Worm (Caenorhabditis elegans): Measurements from ENCODE around the gene K07H8.5.

K07H8.5 gene

ce11 chrIV:8236502-8236901, 31.6 kb upstream of the K07H8.5 start, which contains the start of gene nhr-66:
Gene nhr-66 (minus strand): TSS chrIV:8236602.
- TF ChIP-seq Y79H2A.3 (GFP tag; conservative IDR thresholded peaks at IDR 0.05) (no peak), sdz-38 (tag; optimal IDR thresholded peaks at IDR 0.05) (no peak), tlf-1 (GFP tag; optimal IDR thresholded peaks at IDR 0.05) (no peak), ceh-100 (GFP tag; IDR thresholded peaks at IDR 0.05) (no peak), zfh-2 (GFP tag; conservative IDR thresholded peaks at IDR 0.05) (no peak), Y95B8A.8 (GFP tag; IDR thresholded peaks at IDR 0.05) (no peak), lir-1 (GFP tag; conservative IDR thresholded peaks at IDR 0.05) (no peak), ceh-79 (tag; optimal IDR thresholded peaks at IDR 0.05) (no peak), tbx-9 (tag; optimal IDR thresholded peaks at IDR 0.05; ENCODE audit: borderline replicate concordance) (no peak), ZK185.1 (tag; optimal IDR thresholded peaks at IDR 0.05; ENCODE audit: poor library complexity, severe bottlenecking) (no peak), die-1 (tag; optimal IDR thresholded peaks at IDR 0.05) (no peak), dpl-1 (GFP tag; optimal IDR thresholded peaks at IDR 0.05) (no peak)

DNA sequence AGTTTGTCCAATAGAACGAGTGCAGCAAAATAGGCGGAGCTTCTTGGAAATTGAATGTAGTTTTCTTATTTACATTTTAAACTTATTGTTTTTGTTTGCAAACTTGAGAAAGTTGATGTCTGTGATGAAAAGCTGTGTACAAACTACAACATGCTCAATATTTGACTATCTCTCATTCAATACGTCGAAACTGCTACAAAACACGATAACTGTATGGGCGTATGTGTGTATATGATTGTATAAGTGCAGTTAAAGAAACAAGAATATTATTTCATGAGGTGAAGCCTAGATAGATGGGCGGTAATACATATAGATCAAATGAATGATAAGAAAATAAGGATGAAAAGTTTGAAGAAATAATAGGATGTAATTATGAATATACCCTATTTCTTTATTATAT, 28.5 kb upstream of the K07H8.5 start:
- TF ChIP-seq snpc-4 (GFP tag; optimal IDR thresholded peaks at IDR 0.05) (no peak), snpc-4 (tag; optimal IDR thresholded peaks at IDR 0.05) (no peak), ekl-4 (GFP tag; IDR thresholded peaks at IDR 0.05) (no peak), lir-1 (GFP tag; conservative IDR thresholded peaks at IDR 0.05) (no peak), nhr-179 (tag; optimal IDR thresholded peaks at IDR 0.05) (no peak), somi-1 (GFP tag; optimal IDR thresholded peaks at IDR 0.05) (no peak), tbx-9 (tag; optimal IDR thresholded peaks at IDR 0.05; ENCODE audit: borderline replicate concordance) (no peak), Y53F4B.3 (GFP tag; IDR thresholded peaks at IDR 0.05) (no peak), F39B2.1 (GFP tag; IDR thresholded peaks at IDR 0.05) (no peak), ztf-6 (GFP tag; IDR thresholded peaks at IDR 0.05) (no peak)

DNA sequence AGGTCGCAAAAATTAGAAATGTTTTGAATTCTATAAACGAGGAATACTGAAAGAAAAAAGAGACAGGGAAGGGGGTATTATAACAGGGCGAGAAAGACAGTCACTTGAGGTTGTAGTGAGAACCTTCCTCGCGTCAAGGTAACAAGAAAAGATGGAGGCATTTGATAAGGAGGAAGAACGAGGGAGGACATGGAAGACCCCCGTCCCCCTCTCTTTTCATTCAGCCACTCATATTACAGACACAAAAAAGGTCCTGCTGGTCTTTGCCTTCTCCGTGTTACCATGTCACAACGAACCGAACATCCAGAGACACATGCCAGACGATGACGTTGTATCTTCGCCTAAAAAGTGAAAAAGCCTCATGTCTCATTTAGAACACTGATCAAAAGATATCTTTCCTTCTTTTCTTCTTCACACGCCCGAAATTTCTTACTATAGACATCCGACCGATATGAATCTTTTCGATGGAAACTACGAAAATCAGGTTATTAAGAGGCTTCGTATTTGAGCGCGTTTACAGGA, 26.8 kb upstream of the K07H8.5 start:
- TF ChIP-seq F52B5.7 (tag; optimal IDR thresholded peaks at IDR 0.05): no peak
- TF ChIP-seq ceh-40 (GFP tag; IDR thresholded peaks at IDR 0.05): no peak
- peak; percentile 25 for TF ChIP-seq nhr-80 (tag; optimal IDR thresholded peaks at IDR 0.05)
- no peak for TF ChIP-seq F39B2.1 (GFP tag; IDR thresholded peaks at IDR 0.05)
- TF ChIP-seq ztf-18 (tag; optimal IDR thresholded peaks at IDR 0.05): no peak
- no peak for TF ChIP-seq lin-40 (tag; optimal IDR thresholded peaks at IDR 0.05)
- no peak for TF ChIP-seq rpc-1 (optimal IDR thresholded peaks at IDR 0.05)
- no peak for TF ChIP-seq rpc-1 (tag; optimal IDR thresholded peaks at IDR 0.05)
- TF ChIP-seq Y67H2A.10 (GFP tag; conservative IDR thresholded peaks at IDR 0.05): no peak
- TF ChIP-seq F23B12.7 (tag; optimal IDR thresholded peaks at IDR 0.05; ENCODE audit: insufficient read depth): no peak

ce11 chrIV:8243170-8243569, 25.0 kb upstream of the K07H8.5 start:
- no peak for TF ChIP-seq ZK185.1 (tag; optimal IDR thresholded peaks at IDR 0.05; ENCODE audit: poor library complexity, severe bottlenecking)
- no peak for TF ChIP-seq C06A6.2 (GFP tag; conservative IDR thresholded peaks at IDR 0.05)
- no peak for TF ChIP-seq repo-1 (tag; optimal IDR thresholded peaks at IDR 0.05)
- no peak for TF ChIP-seq F33H1.4 (GFP tag; IDR thresholded peaks at IDR 0.05)
- TF ChIP-seq hlh-26 (GFP tag; conservative IDR thresholded peaks at IDR 0.05): no peak
- TF ChIP-seq K12H6.12 (tag; optimal IDR thresholded peaks at IDR 0.05): no peak

- TF ChIP-seq T26A5.8 (tag; optimal IDR thresholded peaks at IDR 0.05) (no peak), Y56A3A.18 (GFP tag; IDR thresholded peaks at IDR 0.05) (no peak), ztf-28 (GFP tag; IDR thresholded peaks at IDR 0.05) (no peak), efl-1 (GFP tag; optimal IDR thresholded peaks at IDR 0.05) (no peak), nhr-27 (tag; optimal IDR thresholded peaks at IDR 0.05) (no peak), let-526 (GFP tag; IDR thresholded peaks at IDR 0.05) (no peak), nfyb-1 (GFP tag; IDR thresholded peaks at IDR 0.05) (no peak), Y53G8AR.9 (GFP tag; conservative IDR thresholded peaks at IDR 0.05) (no peak), rpc-1 (optimal IDR thresholded peaks at IDR 0.05) (no peak), rpc-1 (tag; optimal IDR thresholded peaks at IDR 0.05) (no peak), egl-18 (GFP tag; IDR thresholded peaks at IDR 0.05) (no peak), lag-1 (GFP tag; IDR thresholded peaks at IDR 0.05) (no peak), ceh-100 (GFP tag; IDR thresholded peaks at IDR 0.05) (no peak), F23B12.7 (tag; optimal IDR thresholded peaks at IDR 0.05; ENCODE audit: insufficient read depth) (no peak), zfh-2 (GFP tag; conservative IDR thresholded peaks at IDR 0.05) (no peak)
These were observed 24.5 kb upstream of the K07H8.5 start, which contains the start of gene T09A12.8 for ce11 chrIV:8243599-8243998. Gene T09A12.8 (minus strand): TSS chrIV:8243699.

Measured in whole organism, young adult.